Worm (Caenorhabditis elegans): ENCODE results near the gene F36H5.14.

Gene F36H5.14

DNA sequence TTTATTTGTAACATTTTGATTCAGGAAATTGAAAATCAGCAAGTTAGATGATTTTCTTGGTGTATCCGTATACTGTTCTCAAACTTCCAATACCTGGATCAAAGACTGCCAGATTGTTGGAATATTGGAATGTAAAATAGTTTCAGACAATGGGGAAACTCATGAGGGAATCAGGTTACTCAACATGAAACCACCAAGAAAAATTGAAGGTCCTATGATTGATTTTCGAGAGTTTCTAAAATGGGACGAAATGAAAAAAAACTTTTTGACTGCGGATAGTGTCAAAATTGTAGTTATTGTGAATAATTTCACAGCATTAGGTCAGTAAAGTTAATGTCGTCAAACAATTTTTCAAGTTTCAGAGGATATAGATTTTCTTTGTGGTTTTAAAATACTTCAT lies 3.5 kb upstream of the F36H5.14 start, which contains the start of gene math-3 (continued):
- no peak for TF ChIP-seq ets-4 (tag; optimal IDR thresholded peaks at IDR 0.05)
- TF ChIP-seq dmd-4 (tag; optimal IDR thresholded peaks at IDR 0.05; ENCODE audit: borderline replicate concordance), result no peak

DNA sequence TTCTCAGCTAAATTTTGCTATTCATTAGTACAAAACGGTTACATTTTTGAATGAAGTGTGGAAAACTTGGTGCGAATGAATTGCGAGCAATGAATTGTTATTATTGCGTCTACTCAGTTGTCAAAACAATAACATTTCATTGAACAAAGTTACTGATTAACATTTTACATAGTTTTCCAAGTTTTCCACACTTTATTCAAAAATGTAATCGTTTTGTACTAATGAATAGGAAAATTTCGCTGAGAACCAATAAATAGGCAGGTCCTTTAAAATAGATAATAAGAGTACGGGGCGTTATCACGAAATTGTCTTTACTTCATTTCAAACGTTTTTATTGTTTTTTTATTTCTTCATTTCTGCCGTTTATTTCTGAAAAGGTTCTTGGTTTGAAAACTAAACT lies 7.1 kb downstream of the F36H5.14 start, which contains the start of gene math-4:
TSS of gene math-4 (minus strand) at position 101 of the 400 bp plus-strand sequence.
- no peak for TF ChIP-seq nfya-1 (tag; optimal IDR thresholded peaks at IDR 0.05)
- TF ChIP-seq nhr-11 (tag; optimal IDR thresholded peaks at IDR 0.05), result no peak
- no peak for TF ChIP-seq ceh-45 (GFP tag; IDR thresholded peaks at IDR 0.05)
- no peak for TF ChIP-seq ztf-16 (tag; optimal IDR thresholded peaks at IDR 0.05)
- TF ChIP-seq ref-2 (tag; optimal IDR thresholded peaks at IDR 0.05), result no peak
- no peak for TF ChIP-seq sox-2 (GFP tag; IDR thresholded peaks at IDR 0.05)
- no peak for TF ChIP-seq ceh-9 (tag; optimal IDR thresholded peaks at IDR 0.05)
- TF ChIP-seq hlh-30 (tag; optimal IDR thresholded peaks at IDR 0.05; ENCODE audit: insufficient read depth), result no peak
- TF ChIP-seq ceh-30 (tag; optimal IDR thresholded peaks at IDR 0.05), result no peak
- TF ChIP-seq lin-11 (tag; optimal IDR thresholded peaks at IDR 0.05), result no peak
- TF ChIP-seq pat-9 (tag; optimal IDR thresholded peaks at IDR 0.05), result no peak
- TF ChIP-seq hlh-8 (tag; optimal IDR thresholded peaks at IDR 0.05), result no peak
- TF ChIP-seq pha-4 (tag; optimal IDR thresholded peaks at IDR 0.05), result no peak
- TF ChIP-seq zip-5 (tag; optimal IDR thresholded peaks at IDR 0.05), result no peak
- TF ChIP-seq F13H6.1 (tag; optimal IDR thresholded peaks at IDR 0.05), result no peak
- no peak for TF ChIP-seq ceh-19 (GFP tag; optimal IDR thresholded peaks at IDR 0.05)

DNA sequence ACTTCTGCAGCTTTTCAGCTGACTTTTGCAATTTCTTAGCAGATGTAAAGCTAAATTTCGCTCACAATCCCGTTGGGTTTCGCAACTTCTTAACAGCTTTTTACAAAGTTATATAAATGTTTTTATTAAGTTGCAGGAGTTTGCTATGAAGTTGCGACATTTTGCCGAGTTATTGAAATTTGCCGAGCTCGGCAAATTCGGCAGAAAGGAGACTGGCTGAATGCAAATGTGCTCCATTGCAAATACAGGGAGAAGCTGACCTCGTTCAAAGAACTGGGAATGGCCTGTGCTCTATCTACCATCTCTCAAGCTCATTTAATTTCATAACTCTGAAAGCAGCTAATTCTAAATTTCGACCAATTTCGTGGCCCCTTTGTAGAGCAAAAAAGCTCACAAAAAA lies 9.5 kb downstream of the F36H5.14 start, which contains the start of gene C08F1.11:
TSS of gene C08F1.11 (minus strand) at position 101 of the 400 bp plus-strand sequence.
- no peak for TF ChIP-seq dmd-4 (tag; optimal IDR thresholded peaks at IDR 0.05; ENCODE audit: borderline replicate concordance)
- no peak for TF ChIP-seq pax-1 (tag; optimal IDR thresholded peaks at IDR 0.05)
- TF ChIP-seq ceh-18 (tag; optimal IDR thresholded peaks at IDR 0.05), result no peak
- TF ChIP-seq lim-6 (tag; optimal IDR thresholded peaks at IDR 0.05), result no peak
- no peak for TF ChIP-seq fkh-10 (GFP tag; optimal IDR thresholded peaks at IDR 0.05)
- TF ChIP-seq pros-1 (tag; optimal IDR thresholded peaks at IDR 0.05), result no peak
- TF ChIP-seq ahr-1 (tag; optimal IDR thresholded peaks at IDR 0.05), result no peak
- TF ChIP-seq rnt-1 (tag; optimal IDR thresholded peaks at IDR 0.05), result no peak
- TF ChIP-seq dve-1 (tag; optimal IDR thresholded peaks at IDR 0.05), result no peak
- no peak for TF ChIP-seq ets-4 (tag; optimal IDR thresholded peaks at IDR 0.05)
- TF ChIP-seq tbx-2 (tag; optimal IDR thresholded peaks at IDR 0.05), result no peak

DNA sequence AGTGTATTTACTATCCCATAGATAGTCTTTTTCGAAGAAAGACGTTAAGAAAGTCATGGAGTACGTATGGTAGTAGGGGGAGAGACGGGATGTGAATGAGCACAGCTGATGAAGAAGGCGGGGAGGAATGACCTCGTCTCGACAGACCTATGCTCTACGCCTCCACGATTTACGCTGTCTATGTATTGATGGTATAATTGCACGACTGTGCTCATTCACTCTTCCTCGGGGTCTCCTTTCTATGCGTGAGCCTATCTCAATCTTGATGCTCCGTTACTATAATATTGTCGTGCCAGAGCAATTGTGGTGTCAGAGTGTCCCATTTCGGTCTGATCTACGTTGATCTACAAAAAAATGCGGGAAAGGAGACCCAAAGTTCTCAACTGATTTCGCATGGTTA lies 10.9 kb downstream of the F36H5.14 start, which contains the start of gene C08F1.10:
TSS of gene C08F1.10 (minus strand) at position 101 of the 400 bp plus-strand sequence.
- TF ChIP-seq fax-1 (tag; optimal IDR thresholded peaks at IDR 0.05) (no peak), ama-1 (optimal IDR thresholded peaks at IDR 0.05) (no peak), hlh-13 (GFP tag; optimal IDR thresholded peaks at IDR 0.05) (no peak), ceh-19 (GFP tag; optimal IDR thresholded peaks at IDR 0.05) (no peak), ceh-6 (GFP tag; optimal IDR thresholded peaks at IDR 0.05) (no peak), pha-2 (tag; optimal IDR thresholded peaks at IDR 0.05) (no peak), unc-86 (tag; optimal IDR thresholded peaks at IDR 0.05) (no peak), che-1 (tag; optimal IDR thresholded peaks at IDR 0.05) (no peak)

DNA sequence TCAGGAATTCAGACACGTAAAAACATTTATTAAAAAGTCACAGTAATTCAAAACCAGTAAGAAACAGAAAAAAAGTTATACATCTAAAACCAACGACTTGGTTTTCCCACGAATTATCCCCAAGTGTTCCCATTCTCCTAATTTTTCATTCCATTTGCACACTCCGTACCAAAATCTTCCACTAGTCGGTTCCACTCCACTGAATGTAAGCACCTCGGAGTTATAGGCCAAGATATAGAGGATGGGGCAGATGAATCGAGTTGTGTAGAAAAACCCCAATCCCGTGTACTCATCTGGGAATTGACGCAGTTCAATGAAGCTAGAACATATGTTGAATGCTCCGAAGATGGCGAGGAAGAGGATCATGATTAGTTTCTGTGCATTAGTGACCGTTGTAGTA lies 11.9 kb downstream of the F36H5.14 start:
- no peak for TF ChIP-seq ets-4 (tag; optimal IDR thresholded peaks at IDR 0.05)
- no peak for TF ChIP-seq pha-4 (tag; optimal IDR thresholded peaks at IDR 0.05)
- TF ChIP-seq unc-42 (tag; optimal IDR thresholded peaks at IDR 0.05), result no peak
- TF ChIP-seq dmd-4 (tag; optimal IDR thresholded peaks at IDR 0.05; ENCODE audit: borderline replicate concordance), result no peak
- no peak for TF ChIP-seq Y22D7AL.16 (tag; optimal IDR thresholded peaks at IDR 0.05)
- TF ChIP-seq ceh-22 (tag; optimal IDR thresholded peaks at IDR 0.05), result no peak
- TF ChIP-seq C08G9.2 (tag; optimal IDR thresholded peaks at IDR 0.05), result no peak
- TF ChIP-seq T23F11.4 (GFP tag; optimal IDR thresholded peaks at IDR 0.05), result no peak
- no peak for TF ChIP-seq ceh-34 (tag; optimal IDR thresholded peaks at IDR 0.05)
- TF ChIP-seq odd-2 (tag; optimal IDR thresholded peaks at IDR 0.05), result no peak
- no peak for TF ChIP-seq ceh-45 (GFP tag; IDR thresholded peaks at IDR 0.05)
- TF ChIP-seq lim-6 (tag; optimal IDR thresholded peaks at IDR 0.05), result no peak
- TF ChIP-seq ceh-9 (tag; optimal IDR thresholded peaks at IDR 0.05), result no peak
- no peak for TF ChIP-seq hlh-15 (tag; optimal IDR thresholded peaks at IDR 0.05)
- TF ChIP-seq sox-4 (tag; optimal IDR thresholded peaks at IDR 0.05), result no peak
- no peak for TF ChIP-seq dve-1 (tag; optimal IDR thresholded peaks at IDR 0.05)
- TF ChIP-seq pqm-1 (tag; optimal IDR thresholded peaks at IDR 0.05), result no peak
- no peak for TF ChIP-seq hlh-13 (GFP tag; optimal IDR thresholded peaks at IDR 0.05)
- no peak for TF ChIP-seq rnt-1 (tag; optimal IDR thresholded peaks at IDR 0.05)
- no peak for TF ChIP-seq tbx-2 (tag; optimal IDR thresholded peaks at IDR 0.05)

Data from whole organism, late embryonic.